Worm (Caenorhabditis elegans): ENCODE measurements around the gene mam-4.
A peak's percentile ranks its signal among the peaks of the same experiment; 100 is the strongest.

mam-4 gene

DNA sequence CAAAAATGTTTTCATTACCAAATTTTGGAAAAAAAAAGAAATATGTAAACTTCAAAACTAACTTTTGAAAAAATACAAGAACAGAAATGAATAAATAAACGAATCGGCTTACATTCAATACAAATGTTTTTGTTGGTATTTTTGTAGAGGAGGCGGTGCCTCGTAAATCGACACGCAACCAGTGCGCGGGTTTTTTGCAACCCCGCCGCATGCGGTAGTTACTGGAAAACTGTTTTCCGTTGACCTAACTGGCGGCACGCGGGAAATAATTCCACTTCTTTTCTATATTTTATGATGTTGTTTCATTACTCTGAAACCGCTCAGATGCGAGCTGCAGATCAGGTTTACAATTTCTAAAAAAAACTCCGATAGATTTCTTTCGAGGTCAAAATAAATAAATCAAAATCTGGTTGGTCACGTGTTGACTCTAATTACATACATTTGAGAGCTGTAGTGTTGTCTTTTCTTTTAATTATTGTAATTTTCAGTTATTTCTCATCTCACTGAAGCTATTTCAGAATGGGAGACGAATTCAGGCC, 8.7 kb upstream of the mam-4 start, which contains the start of the genes dvc-1 and ima-1 (continued):
- no peak for TF ChIP-seq egl-13 (tag; optimal IDR thresholded peaks at IDR 0.05)
- peak; percentile 83 for TF ChIP-seq C16A3.4 (tag; optimal IDR thresholded peaks at IDR 0.05)
- peak; percentile 18 for TF ChIP-seq unc-130 (tag; optimal IDR thresholded peaks at IDR 0.05)
- TF ChIP-seq lin-15B (tag; optimal IDR thresholded peaks at IDR 0.05) = no peak
- TF ChIP-seq nhr-20 (tag; optimal IDR thresholded peaks at IDR 0.05) = peak; percentile 71
- no peak for TF ChIP-seq hlh-4 (tag; optimal IDR thresholded peaks at IDR 0.05)
- peak; percentile 24 for TF ChIP-seq nhr-76 (tag; optimal IDR thresholded peaks at IDR 0.05)
- TF ChIP-seq pax-3 (tag; optimal IDR thresholded peaks at IDR 0.05) = peak; percentile 7
- TF ChIP-seq egl-27 (tag; optimal IDR thresholded peaks at IDR 0.05) = no peak
- peak; percentile 64 for TF ChIP-seq lin-14 (GFP tag; optimal IDR thresholded peaks at IDR 0.05)
- peak; percentile 44 for TF ChIP-seq lin-13 (GFP tag; optimal IDR thresholded peaks at IDR 0.05)
- no peak for TF ChIP-seq nhr-12 (tag; optimal IDR thresholded peaks at IDR 0.05)
- TF ChIP-seq dpl-1 (GFP tag; optimal IDR thresholded peaks at IDR 0.05) = peak; percentile 36 to 68 (median 62)
- no peak for TF ChIP-seq sup-37 (GFP tag; optimal IDR thresholded peaks at IDR 0.05)
- TF ChIP-seq ceh-90 (tag; optimal IDR thresholded peaks at IDR 0.05) = no peak
- TF ChIP-seq zip-4 (GFP tag; optimal IDR thresholded peaks at IDR 0.05) = no peak
- TF ChIP-seq mab-9 (GFP tag; IDR thresholded peaks at IDR 0.05) = no peak
- TF ChIP-seq fkh-10 (GFP tag; optimal IDR thresholded peaks at IDR 0.05) = peak; percentile 13
- peak; percentile 42 for TF ChIP-seq lin-39 (tag; optimal IDR thresholded peaks at IDR 0.05)
- peak; percentile 42 for TF ChIP-seq snpc-4 (tag; optimal IDR thresholded peaks at IDR 0.05)
- no peak for TF ChIP-seq pag-3 (tag; optimal IDR thresholded peaks at IDR 0.05; ENCODE audit: borderline replicate concordance, insufficient read depth)
- TF ChIP-seq mep-1 (tag; optimal IDR thresholded peaks at IDR 0.05) = no peak
- TF ChIP-seq nhr-237 (tag; optimal IDR thresholded peaks at IDR 0.05) = peak; percentile 7
- no peak for TF ChIP-seq C34B4.2 (tag; optimal IDR thresholded peaks at IDR 0.05)
- TF ChIP-seq unc-62 (GFP tag; optimal IDR thresholded peaks at IDR 0.05) = no peak
- no peak for TF ChIP-seq ces-1 (GFP tag; optimal IDR thresholded peaks at IDR 0.05)
- TF ChIP-seq C04F5.9 (tag; optimal IDR thresholded peaks at IDR 0.05) = no peak
- peak; percentile 72 for TF ChIP-seq nhr-47 (tag; optimal IDR thresholded peaks at IDR 0.05)
- no peak for TF ChIP-seq unc-98 (GFP tag; IDR thresholded peaks at IDR 0.05)
- peak; percentile 51; the same call in 1 of the 2 replicates for TF ChIP-seq grh-1 (GFP tag; IDR thresholded peaks at IDR 0.05)
- no peak for TF ChIP-seq Y116A8C.19 (tag; optimal IDR thresholded peaks at IDR 0.05; ENCODE audit: borderline replicate concordance)
- peak; percentile 41 for TF ChIP-seq elt-2 (tag; optimal IDR thresholded peaks at IDR 0.05)
- TF ChIP-seq hlh-17 (GFP tag; optimal IDR thresholded peaks at IDR 0.05; ENCODE audit: borderline replicate concordance) = no peak
- TF ChIP-seq pqm-1 (tag; optimal IDR thresholded peaks at IDR 0.05) = no peak
- TF ChIP-seq efl-3 (GFP tag; optimal IDR thresholded peaks at IDR 0.05) = no peak
- peak; percentile 63 to 70 for TF ChIP-seq lsy-2 (tag; optimal IDR thresholded peaks at IDR 0.05)
- peak; percentile 51 for TF ChIP-seq tbx-2 (tag; optimal IDR thresholded peaks at IDR 0.05)

DNA sequence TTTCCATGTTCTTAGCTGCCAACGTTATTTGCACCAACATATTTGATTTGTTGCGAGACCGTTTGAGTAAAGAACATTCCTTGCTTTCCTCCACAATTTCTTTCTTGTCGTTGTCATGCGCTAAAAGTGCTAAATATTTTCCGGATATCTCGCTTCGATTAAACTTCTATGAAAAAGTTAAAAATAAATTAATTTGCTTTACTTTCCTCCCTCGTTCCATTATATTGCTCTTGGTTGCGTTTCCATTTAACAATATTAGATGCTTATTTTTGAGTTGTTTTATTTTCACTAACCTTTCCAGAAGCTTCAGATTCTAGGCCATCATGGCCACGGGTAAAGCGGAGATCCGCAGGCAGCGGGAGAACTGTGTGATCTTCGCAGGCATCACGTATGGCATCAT, 6.4 kb upstream of the mam-4 start, which contains the start of gene pgap-1:
TSS of gene pgap-1 (plus strand) at position 301 of the 400 bp plus-strand sequence.
- no peak for TF ChIP-seq hlh-17 (GFP tag; optimal IDR thresholded peaks at IDR 0.05; ENCODE audit: borderline replicate concordance)
- no peak for TF ChIP-seq nhr-12 (tag; optimal IDR thresholded peaks at IDR 0.05)
- TF ChIP-seq sptf-1 (tag; optimal IDR thresholded peaks at IDR 0.05) = no peak
- TF ChIP-seq zip-4 (GFP tag; optimal IDR thresholded peaks at IDR 0.05) = no peak
- no peak for TF ChIP-seq nhr-77 (tag; optimal IDR thresholded peaks at IDR 0.05)
- TF ChIP-seq Y116A8C.19 (tag; optimal IDR thresholded peaks at IDR 0.05; ENCODE audit: borderline replicate concordance) = no peak
- TF ChIP-seq swsn-7 (tag; optimal IDR thresholded peaks at IDR 0.05) = no peak
- no peak for TF ChIP-seq sup-37 (GFP tag; optimal IDR thresholded peaks at IDR 0.05)
- no peak for TF ChIP-seq hpl-2 (GFP tag; optimal IDR thresholded peaks at IDR 0.05)
- TF ChIP-seq nhr-20 (tag; optimal IDR thresholded peaks at IDR 0.05) = no peak
- no peak for TF ChIP-seq C34B4.2 (tag; optimal IDR thresholded peaks at IDR 0.05)
- no peak for TF ChIP-seq blmp-1 (tag; optimal IDR thresholded peaks at IDR 0.05)
- no peak for TF ChIP-seq egl-13 (tag; optimal IDR thresholded peaks at IDR 0.05)

All from whole organism, L1 larva.